Worm (Caenorhabditis elegans): ENCODE measurements around the gene T10G3.8.

DNA sequence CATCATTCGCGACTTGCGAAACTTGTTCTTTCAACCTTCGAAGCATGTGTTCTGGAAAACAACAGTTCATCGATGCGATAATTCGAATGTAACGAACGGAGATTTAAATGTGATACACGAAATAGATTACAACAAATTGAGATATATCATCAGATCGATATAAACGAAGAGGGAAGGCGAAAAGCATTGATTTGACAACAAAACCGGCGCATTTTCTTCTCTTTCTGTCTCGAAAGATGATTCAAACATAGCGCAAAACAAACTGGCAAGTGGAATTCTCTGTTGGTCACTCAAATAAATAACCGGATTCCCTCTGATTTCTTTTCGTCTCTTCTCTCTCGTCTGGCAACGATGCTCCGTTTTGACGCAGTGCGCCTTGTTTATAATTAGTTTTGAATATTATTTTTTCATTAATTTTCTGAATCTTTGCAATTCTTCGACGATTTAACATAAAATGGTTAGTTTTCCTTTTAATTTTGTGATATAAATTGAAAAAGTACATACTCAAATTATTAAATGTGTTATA is 21.1 kb upstream of the T10G3.8 start, which contains the start of the genes eea-1 and gut-2:
- TF ChIP-seq ref-1 (GFP tag; conservative IDR thresholded peaks at IDR 0.05) = no peak
- TF ChIP-seq flt-1 (GFP tag; IDR thresholded peaks at IDR 0.05) = no peak
- no peak for TF ChIP-seq tab-1 (GFP tag; IDR thresholded peaks at IDR 0.05)
- no peak for TF ChIP-seq ztf-23 (GFP tag; IDR thresholded peaks at IDR 0.05)
- TF ChIP-seq T22C8.4 (GFP tag; IDR thresholded peaks at IDR 0.05) = no peak
- no peak for TF ChIP-seq klf-2 (GFP tag; conservative IDR thresholded peaks at IDR 0.05)

Measured in whole organism, midembryonic.